Fruit fly (Drosophila melanogaster): ENCODE results near the gene CG32299.

The CG32299 gene

dm6 chr3L:2385325-2386007, 5.3 kb downstream of the CG32299 start:
- TF ChIP-seq noc (tag; optimal IDR thresholded peaks at IDR 0.05) = no peak

- TF ChIP-seq noc (tag; optimal IDR thresholded peaks at IDR 0.05) = no peak
Observed at dm6 chr3L:2379472-2379871, 11.3 kb downstream of the CG32299 start.

DNA sequence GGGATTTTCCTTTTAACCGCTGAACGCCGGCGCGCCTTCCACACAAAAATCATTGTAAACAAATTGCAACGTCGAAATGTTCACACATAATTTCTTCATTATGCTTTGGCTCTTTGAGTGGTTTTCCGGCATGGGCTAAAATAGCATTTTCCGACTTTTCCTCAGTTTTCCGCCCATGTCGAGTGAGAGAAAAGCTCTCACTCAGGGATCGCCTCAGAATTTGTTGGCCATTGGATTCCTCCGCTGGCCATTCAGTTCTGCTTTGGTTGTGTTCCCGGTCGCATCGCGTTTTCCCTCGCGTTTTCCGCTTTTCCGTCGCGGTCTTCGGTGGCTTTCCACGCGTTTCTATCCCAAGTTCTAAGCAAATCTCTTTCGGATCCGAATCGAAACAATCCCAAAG, 12.2 kb downstream of the CG32299 start:
- no peak for TF ChIP-seq noc (tag; optimal IDR thresholded peaks at IDR 0.05)

- no peak for TF ChIP-seq noc (tag; optimal IDR thresholded peaks at IDR 0.05)
Observed at dm6 chr3L:2377114-2377783, 13.5 kb downstream of the CG32299 start, which contains the start of the genes CG15877 and Svil. TSS of gene CG15877 (minus strand) at chr3L:2377556. TSS of gene Svil (plus strand) at chr3L:2377655.

DNA sequence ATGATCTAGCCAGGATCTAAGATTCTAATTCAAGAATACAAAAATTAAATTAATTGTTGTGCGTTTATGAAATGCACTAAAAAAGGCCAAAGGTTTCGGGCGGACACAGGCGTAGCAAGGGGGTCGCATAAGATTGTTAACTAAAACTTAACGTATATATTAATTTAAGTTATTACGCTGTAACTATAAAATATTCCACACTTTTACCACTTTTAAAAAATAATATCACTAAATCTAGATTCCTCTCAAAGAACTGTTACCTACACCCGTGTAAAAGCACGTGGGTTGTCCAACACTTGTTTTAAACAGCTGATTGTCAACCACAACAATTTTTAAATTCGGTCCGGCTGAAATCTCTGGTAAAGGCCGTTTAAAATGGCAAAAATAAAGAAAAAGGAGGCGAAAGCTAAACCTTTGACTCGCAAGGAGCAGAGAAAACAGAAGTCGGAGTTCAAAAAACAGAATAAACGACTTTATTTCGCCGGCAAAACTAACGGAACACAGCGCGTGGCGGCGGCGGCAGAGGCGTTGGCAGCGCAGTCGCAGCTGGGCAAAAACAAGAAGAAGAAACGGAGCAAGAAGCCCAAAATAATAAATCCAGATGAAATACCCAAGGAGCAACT, 17.3 kb downstream of the CG32299 start, which contains the start of the genes mRpL23 and CG9004:
Gene mRpL23 (minus strand): TSS at position 284 of the 623 bp plus-strand sequence.
Gene CG9004 (plus strand): TSS at position 308 of the 623 bp plus-strand sequence.
- TF ChIP-seq noc (tag; optimal IDR thresholded peaks at IDR 0.05) = peak; percentile 98

- peak; percentile 23 for TF ChIP-seq noc (tag; optimal IDR thresholded peaks at IDR 0.05)
Observed at dm6 chr3L:2371882-2372281, 18.9 kb downstream of the CG32299 start, which contains the start of the genes CG1317 and CG8993. TSS of gene CG1317 (minus strand) at chr3L:2371939. TSS of gene CG8993 (plus strand) at chr3L:2372199.

dm6 chr3L:2360257-2360656, 30.5 kb downstream of the CG32299 start, which contains the start of gene CG13801:
TSS of gene CG13801 (plus strand) at chr3L:2360557.
- no peak for TF ChIP-seq noc (tag; optimal IDR thresholded peaks at IDR 0.05)

Data from whole organism, larva.